Fruit fly (Drosophila melanogaster): Measurements from ENCODE around the gene msl-2.

Gene msl-2

dm6 chr2L:3437068-3437467 lies 28.8 kb downstream of the msl-2 start (continued):
- TF ChIP-seq CG9932 (GFP tag; IDR thresholded peaks at IDR 0.05): no peak
- no peak for TF ChIP-seq Bteb2 (GFP tag; optimal IDR thresholded peaks at IDR 0.05)
- TF ChIP-seq Trl (optimal IDR thresholded peaks at IDR 0.05): no peak
- peak; percentile 22 for TF ChIP-seq Trl (GFP tag; optimal IDR thresholded peaks at IDR 0.05)
- peak; percentile 51 for TF ChIP-seq CoRest (tag; optimal IDR thresholded peaks at IDR 0.05)
- no peak for TF ChIP-seq CG6272 (GFP tag; IDR thresholded peaks at IDR 0.05)
- TF ChIP-seq CG2202 (tag; optimal IDR thresholded peaks at IDR 0.05): no peak
- peak; percentile 45 for TF ChIP-seq nmo (GFP tag; optimal IDR thresholded peaks at IDR 0.05)
- peak; percentile 56; the same call in 1 of the 2 replicates for TF ChIP-seq sim (GFP tag; IDR thresholded peaks at IDR 0.05)
- TF ChIP-seq sna (GFP tag; IDR thresholded peaks at IDR 0.05; ENCODE audit: partially characterized antibody): no peak
- peak; percentile 31 for TF ChIP-seq Ada2b (GFP tag; IDR thresholded peaks at IDR 0.05)
- no peak for TF ChIP-seq CG7745 (tag; optimal IDR thresholded peaks at IDR 0.05)
- TF ChIP-seq ttk (GFP tag; IDR thresholded peaks at IDR 0.05): 0 out of 2 replicates have a peak, but pooled peaks have one; percentile 41
- TF ChIP-seq CG9727 (GFP tag; optimal IDR thresholded peaks at IDR 0.05): no peak
- peak; percentile 65 for TF ChIP-seq dysf (GFP tag; IDR thresholded peaks at IDR 0.05)
- peak; percentile 77 for TF ChIP-seq CG11504 (tag; optimal IDR thresholded peaks at IDR 0.05)
- peak; percentile 64 for TF ChIP-seq nerfin-1 (tag; optimal IDR thresholded peaks at IDR 0.05)
- TF ChIP-seq kah (GFP tag; optimal IDR thresholded peaks at IDR 0.05): peak; percentile 65
- TF ChIP-seq ham (GFP tag; IDR thresholded peaks at IDR 0.05): no peak
- TF ChIP-seq tll (GFP tag; optimal IDR thresholded peaks at IDR 0.05): no peak
- TF ChIP-seq E2f1 (GFP tag; IDR thresholded peaks at IDR 0.05): peak; percentile 49
- no peak for TF ChIP-seq CG1602 (GFP tag; optimal IDR thresholded peaks at IDR 0.05)
- TF ChIP-seq CG7839 (tag; optimal IDR thresholded peaks at IDR 0.05): peak; percentile 61
- TF ChIP-seq CG3281 (GFP tag; optimal IDR thresholded peaks at IDR 0.05): peak; percentile 23
- no peak for TF ChIP-seq CG11247 (GFP tag; IDR thresholded peaks at IDR 0.05)
- no peak for TF ChIP-seq en (GFP tag; optimal IDR thresholded peaks at IDR 0.05)
- TF ChIP-seq CG3847 (GFP tag; IDR thresholded peaks at IDR 0.05): no peak
- peak; percentile 74 for TF ChIP-seq phol (tag; optimal IDR thresholded peaks at IDR 0.05)
- TF ChIP-seq psq (GFP tag; optimal IDR thresholded peaks at IDR 0.05): no peak
- no peak for TF ChIP-seq twi (tag; optimal IDR thresholded peaks at IDR 0.05)
- TF ChIP-seq CG14710 (tag; optimal IDR thresholded peaks at IDR 0.05): peak; percentile 37
- TF ChIP-seq grn (GFP tag; optimal IDR thresholded peaks at IDR 0.05): no peak
- peak; percentile 6 for TF ChIP-seq Bdp1 (GFP tag; optimal IDR thresholded peaks at IDR 0.05)
- no peak for TF ChIP-seq Dad (GFP tag; optimal IDR thresholded peaks at IDR 0.05)
- TF ChIP-seq gt (GFP tag; IDR thresholded peaks at IDR 0.05): no peak
- TF ChIP-seq CG8765 (GFP tag; IDR thresholded peaks at IDR 0.05): no peak
- TF ChIP-seq CG1792 (GFP tag; optimal IDR thresholded peaks at IDR 0.05): no peak
- TF ChIP-seq jigr1 (GFP tag; IDR thresholded peaks at IDR 0.05): 0 out of 3 replicates have a peak, but pooled peaks have one; percentile 35
- no peak for TF ChIP-seq ab (GFP tag; optimal IDR thresholded peaks at IDR 0.05)
- TF ChIP-seq CG4617 (GFP tag; optimal IDR thresholded peaks at IDR 0.05; ENCODE audit: borderline replicate concordance): no peak
- no peak for TF ChIP-seq gsb (GFP tag; IDR thresholded peaks at IDR 0.05)
- TF ChIP-seq Dbx (GFP tag; IDR thresholded peaks at IDR 0.05): no peak
- no peak for TF ChIP-seq Six4 (GFP tag; optimal IDR thresholded peaks at IDR 0.05)
- no peak for TF ChIP-seq pb (GFP tag; optimal IDR thresholded peaks at IDR 0.05)
- TF ChIP-seq NFAT (GFP tag; IDR thresholded peaks at IDR 0.05): no peak
- TF ChIP-seq slp2 (GFP tag; optimal IDR thresholded peaks at IDR 0.05): no peak
- TF ChIP-seq pnt (GFP tag; optimal IDR thresholded peaks at IDR 0.05): no peak
- TF ChIP-seq lab (GFP tag; optimal IDR thresholded peaks at IDR 0.05): peak; percentile 67
- no peak for TF ChIP-seq lola (GFP tag; optimal IDR thresholded peaks at IDR 0.05)
- TF ChIP-seq CG10979 (tag; optimal IDR thresholded peaks at IDR 0.05): peak; percentile 73
- no peak for TF ChIP-seq CG11723 (GFP tag; optimal IDR thresholded peaks at IDR 0.05)
- TF ChIP-seq sima (GFP tag; optimal IDR thresholded peaks at IDR 0.05): no peak
